Fruit fly (Drosophila melanogaster): Measurements from ENCODE around the gene Aladin.

Gene Aladin

DNA sequence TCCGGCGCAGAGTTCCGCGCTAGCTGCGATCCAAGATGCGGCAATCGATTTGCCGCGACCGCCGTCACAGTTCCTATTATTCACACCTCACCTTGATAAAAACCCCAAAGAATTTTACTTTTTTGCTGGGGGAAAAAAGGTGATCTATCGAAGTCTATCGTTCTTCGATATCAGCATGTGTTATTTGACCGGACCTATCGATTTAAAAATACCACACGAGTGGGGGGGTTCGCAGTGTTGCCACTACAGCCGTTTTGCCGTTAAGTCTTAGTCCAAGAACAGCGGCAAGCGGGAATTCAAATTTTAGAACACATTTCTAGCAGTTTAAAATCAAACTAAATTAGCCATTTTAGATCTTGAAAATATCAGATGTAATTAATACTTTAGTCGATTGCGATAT lies 41.0 kb upstream of the Aladin start, which contains the start of gene CG12121 (continued):
- TF ChIP-seq Bteb2 (GFP tag; optimal IDR thresholded peaks at IDR 0.05) (no peak), tgo (GFP tag; IDR thresholded peaks at IDR 0.05) (no peak), Hsf (GFP tag; optimal IDR thresholded peaks at IDR 0.05) (no peak), sna (GFP tag; IDR thresholded peaks at IDR 0.05; ENCODE audit: partially characterized antibody) (no peak; the same call in 1 of the 2 replicates), CG8290 (GFP tag; optimal IDR thresholded peaks at IDR 0.05) (no peak), CG8290 (tag; optimal IDR thresholded peaks at IDR 0.05) (no peak), CG34422 (GFP tag; IDR thresholded peaks at IDR 0.05) (no peak), amos (GFP tag; IDR thresholded peaks at IDR 0.05; ENCODE audit: partially characterized antibody) (peak; percentile 75; the same call in 1 of the 2 replicates), CG2202 (tag; optimal IDR thresholded peaks at IDR 0.05) (no peak), tll (GFP tag; optimal IDR thresholded peaks at IDR 0.05) (no peak), cas (GFP tag; IDR thresholded peaks at IDR 0.05) (no peak), klu (GFP tag; IDR thresholded peaks at IDR 0.05) (no peak), CG4328 (GFP tag; optimal IDR thresholded peaks at IDR 0.05) (no peak), CG13123 (GFP tag; optimal IDR thresholded peaks at IDR 0.05) (no peak), CG3847 (GFP tag; IDR thresholded peaks at IDR 0.05) (no peak), Doc3 (GFP tag; IDR thresholded peaks at IDR 0.05; ENCODE audit: partially characterized antibody) (peak; percentile 58), Nf-YA (GFP tag; IDR thresholded peaks at IDR 0.05) (no peak), B-H1 (GFP tag; IDR thresholded peaks at IDR 0.05) (no peak), CG11093 (GFP tag; IDR thresholded peaks at IDR 0.05) (no peak), ro (GFP tag; IDR thresholded peaks at IDR 0.05) (no peak), Rx (GFP tag; IDR thresholded peaks at IDR 0.05) (no peak), Rfx (GFP tag; IDR thresholded peaks at IDR 0.05) (no peak), CG17568 (GFP tag; optimal IDR thresholded peaks at IDR 0.05) (no peak), pum (GFP tag; optimal IDR thresholded peaks at IDR 0.05) (no peak), ab (GFP tag; optimal IDR thresholded peaks at IDR 0.05) (no peak), CG16815 (GFP tag; optimal IDR thresholded peaks at IDR 0.05) (no peak), Hr3 (GFP tag; optimal IDR thresholded peaks at IDR 0.05) (no peak), Adf1 (GFP tag; IDR thresholded peaks at IDR 0.05) (no peak), CG15601 (tag; optimal IDR thresholded peaks at IDR 0.05) (no peak), Ravus (GFP tag; IDR thresholded peaks at IDR 0.05) (no peak), HLH4C (GFP tag; IDR thresholded peaks at IDR 0.05; ENCODE audit: partially characterized antibody) (peak; percentile 79), Taf1 (GFP tag; IDR thresholded peaks at IDR 0.05) (no peak), tx (GFP tag; optimal IDR thresholded peaks at IDR 0.05) (no peak), eyg (GFP tag; optimal IDR thresholded peaks at IDR 0.05) (no peak), CG8281 (tag; optimal IDR thresholded peaks at IDR 0.05) (no peak), CG31388 (GFP tag; optimal IDR thresholded peaks at IDR 0.05) (no peak), dpn (GFP tag; optimal IDR thresholded peaks at IDR 0.05) (no peak), bab2 (GFP tag; optimal IDR thresholded peaks at IDR 0.05) (no peak), NK7.1 (GFP tag; optimal IDR thresholded peaks at IDR 0.05) (no peak), salm (tag; optimal IDR thresholded peaks at IDR 0.05) (no peak), CG7745 (tag; optimal IDR thresholded peaks at IDR 0.05) (no peak), CG10565 (GFP tag; optimal IDR thresholded peaks at IDR 0.05) (no peak), trem (tag; optimal IDR thresholded peaks at IDR 0.05) (peak; percentile 31), HLHmδ (GFP tag; optimal IDR thresholded peaks at IDR 0.05) (no peak), Bdp1 (GFP tag; optimal IDR thresholded peaks at IDR 0.05) (no peak), YL-1 (GFP tag; optimal IDR thresholded peaks at IDR 0.05) (peak; percentile 39), Ets65A (GFP tag) (no peak), H2.0 (GFP tag; IDR thresholded peaks at IDR 0.05) (no peak), p53 (GFP tag; optimal IDR thresholded peaks at IDR 0.05) (no peak), CG7839 (tag; optimal IDR thresholded peaks at IDR 0.05) (no peak), sug (tag; optimal IDR thresholded peaks at IDR 0.05) (no peak), dimm (GFP tag; IDR thresholded peaks at IDR 0.05) (no peak), CG13424 (tag; optimal IDR thresholded peaks at IDR 0.05) (no peak)
